Worm (Caenorhabditis elegans): Measurements from ENCODE around the gene srt-32.

- TF ChIP-seq cog-1 (tag; optimal IDR thresholded peaks at IDR 0.05) = no peak
- no peak for TF ChIP-seq med-1 (GFP tag; optimal IDR thresholded peaks at IDR 0.05; ENCODE audit: insufficient read depth)
- no peak for TF ChIP-seq flt-1 (GFP tag; IDR thresholded peaks at IDR 0.05)
- no peak for TF ChIP-seq tab-1 (GFP tag; IDR thresholded peaks at IDR 0.05)
- no peak for TF ChIP-seq ztf-29 (GFP tag; IDR thresholded peaks at IDR 0.05)
- TF ChIP-seq ztf-23 (GFP tag; IDR thresholded peaks at IDR 0.05) = no peak
Observed at ce11 chrV:14522514-14522913, 36.9 kb upstream of the srt-32 start, which contains the start of gene C53A5.16.

Data from whole organism, midembryonic.